Fruit fly (Drosophila melanogaster) whole organism, wandering third instar larva: ENCODE results near the gene ND-24L.

ENCODE experiments used
- Abd-B ChIP-seq: fragments of >200 bp; optimal IDR thresholded peaks from 2 replicates; lab custom pipeline; 2017; ENCODE audit warnings: missing biosample characterization, missing genetic modification characterization
- CG32264 ChIP-seq: fragments of 200-800 bp; sonication (Bioruptor generic); optimal IDR thresholded peaks from 2 replicates; lab custom pipeline; 2016; ENCODE audit warnings: missing biosample characterization, missing genetic modification characterization
- CG9705 ChIP-seq: fragments of 200-800 bp; sonication (Bioruptor generic); optimal IDR thresholded peaks from 2 replicates; lab custom pipeline; 2018; ENCODE audit warnings: missing biosample characterization, mild to moderate bottlenecking, missing genetic modification characterization
- Dfd ChIP-seq: fragments of >200 bp; optimal IDR thresholded peaks from 2 replicates; lab custom pipeline; 2017; ENCODE audit warnings: missing biosample characterization, missing genetic modification characterization
- Dif ChIP-seq: fragments of 200-275, 200-300 bp; sonication (Bioruptor generic); optimal IDR thresholded peaks from 2 replicates; lab custom pipeline; 2018; ENCODE audit warnings: missing biosample characterization, missing genetic modification characterization; ENCODE audit not compliant: partially characterized antibody
- GATAd ChIP-seq: sonication (Bioruptor generic); optimal IDR thresholded peaks from 2 replicates; lab custom pipeline; 2016; ENCODE audit warnings: missing biosample characterization, missing genetic modification characterization
- HLH106 ChIP-seq: fragments of 200-800 bp; optimal IDR thresholded peaks from 3 replicates; lab custom pipeline; 2019; ENCODE audit warnings: missing biosample characterization, mild to moderate bottlenecking, missing genetic modification characterization, moderate library complexity
- Hnf4 ChIP-seq: fragments of 200-800 bp; sonication (Bioruptor generic); optimal IDR thresholded peaks from 2 replicates; lab custom pipeline; 2016; ENCODE audit warnings: missing biosample characterization, mild to moderate bottlenecking, missing genetic modification characterization
- Hr78 ChIP-seq: fragments of >200 bp; optimal IDR thresholded peaks from 2 replicates; lab custom pipeline; 2017; ENCODE audit warnings: missing biosample characterization, missing genetic modification characterization
- Hr83 ChIP-seq: fragments of 200-300 bp; sonication (Bioruptor generic); optimal IDR thresholded peaks from 2 replicates; lab custom pipeline; 2016; ENCODE audit warnings: missing biosample characterization, mild to moderate bottlenecking, missing genetic modification characterization, moderate library complexity; ENCODE audit not compliant: poor library complexity, severe bottlenecking
- Jra ChIP-seq: sonication (Bioruptor generic); optimal IDR thresholded peaks from 2 replicates; lab custom pipeline; 2016; ENCODE audit warnings: missing biosample characterization, missing genetic modification characterization
- Myc ChIP-seq: fragments of >200 bp; optimal IDR thresholded peaks from 2 replicates; lab custom pipeline; 2017
- N ChIP-seq: fragments of >200 bp; optimal IDR thresholded peaks from 2 replicates; lab custom pipeline; 2018; ENCODE audit warnings: missing biosample characterization, missing external identifiers, missing genetic modification characterization
- OdsH ChIP-seq: fragments of 200-800 bp; sonication (Bioruptor generic); optimal IDR thresholded peaks from 2 replicates; lab custom pipeline; 2016; ENCODE audit warnings: missing biosample characterization, mild to moderate bottlenecking, missing genetic modification characterization
- Rel ChIP-seq, 2 experiments: fragments of 200-800 bp; sonication (Bioruptor generic) in 1 of 2; optimal IDR thresholded peaks; 2 replicates in 1 of 2; 3 replicates in 1 of 2; lab custom pipeline; 2016 to 2019; ENCODE audit warnings: mild to moderate bottlenecking in 2 of 2, missing biosample characterization in 2 of 2, missing genetic modification characterization in 2 of 2, moderate library complexity in 1 of 2
- Sp1 ChIP-seq: fragments of 200-800 bp; sonication (Bioruptor generic); optimal IDR thresholded peaks from 3 replicates; lab custom pipeline; 2019; ENCODE audit warnings: missing biosample characterization, mild to moderate bottlenecking, missing genetic modification characterization, moderate library complexity
- Vsx2 ChIP-seq: fragments of 200-300, 225-300 bp; sonication (Bioruptor generic); optimal IDR thresholded peaks from 2 replicates; lab custom pipeline; 2018; ENCODE audit warnings: missing biosample characterization, missing genetic modification characterization; ENCODE audit not compliant: partially characterized antibody
- br ChIP-seq: fragments of 200-800 bp; sonication (Bioruptor generic); optimal IDR thresholded peaks from 2 replicates; lab custom pipeline; 2016; ENCODE audit warnings: missing biosample characterization, missing genetic modification characterization
- brk ChIP-seq: fragments of 200-800 bp; sonication (Bioruptor generic); optimal IDR thresholded peaks from 2 replicates; lab custom pipeline; 2016; ENCODE audit warnings: missing biosample characterization, mild to moderate bottlenecking, missing genetic modification characterization
- dl ChIP-seq, 2 experiments: fragments of 175-275, 200-275 bp in 1 of 2; fragments of 200-275 bp in 1 of 2; sonication (Bioruptor generic); optimal IDR thresholded peaks; lab custom pipeline; 2018; ENCODE audit warnings: mild to moderate bottlenecking in 2 of 2, missing biosample characterization in 2 of 2, missing genetic modification characterization in 2 of 2, moderate library complexity in 2 of 2; ENCODE audit not compliant: partially characterized antibody in 2 of 2, insufficient read depth in 1 of 2
- dmrt93B ChIP-seq: fragments of 200-800 bp; sonication (Bioruptor generic); optimal IDR thresholded peaks from 2 replicates; lab custom pipeline; 2018; ENCODE audit warnings: missing biosample characterization, mild to moderate bottlenecking, missing genetic modification characterization
- dsf ChIP-seq: sonication (Bioruptor generic); optimal IDR thresholded peaks from 2 replicates; lab custom pipeline; 2016; ENCODE audit warnings: missing biosample characterization, missing genetic modification characterization, borderline replicate concordance
- ey ChIP-seq: fragments of 200-800 bp; sonication (Bioruptor generic); optimal IDR thresholded peaks from 2 replicates; lab custom pipeline; 2016; ENCODE audit warnings: missing biosample characterization, missing genetic modification characterization
- foxo ChIP-seq, 2 experiments: fragments of 200-800 bp; sonication (Bioruptor generic); optimal IDR thresholded peaks; 2 replicates in 1 of 2; 3 replicates in 1 of 2; lab custom pipeline; 2016 to 2017; ENCODE audit warnings: missing biosample characterization in 2 of 2, missing genetic modification characterization in 2 of 2
- fru ChIP-seq: fragments of 200-800 bp; sonication (Bioruptor generic); optimal IDR thresholded peaks from 3 replicates; lab custom pipeline; 2016; ENCODE audit warnings: missing biosample characterization, mild to moderate bottlenecking, missing genetic modification characterization
- lola ChIP-seq: fragments of >200 bp; optimal IDR thresholded peaks from 2 replicates; lab custom pipeline; 2017; ENCODE audit warnings: missing biosample characterization, missing genetic modification characterization
- pan ChIP-seq: fragments of >200 bp; optimal IDR thresholded peaks from 2 replicates; lab custom pipeline; 2017
- psq ChIP-seq: fragments of 200-800 bp; sonication (Bioruptor generic); optimal IDR thresholded peaks from 3 replicates; lab custom pipeline; 2017; ENCODE audit warnings: missing biosample characterization, mild to moderate bottlenecking, missing genetic modification characterization, moderate library complexity
- rgr ChIP-seq: fragments of 200-800 bp; sonication (Bioruptor generic); optimal IDR thresholded peaks from 3 replicates; lab custom pipeline; 2016; ENCODE audit warnings: missing biosample characterization, mild to moderate bottlenecking, missing genetic modification characterization
- sage ChIP-seq: fragments of 200-800 bp; sonication (Bioruptor generic); optimal IDR thresholded peaks from 2 replicates; lab custom pipeline; 2016; ENCODE audit warnings: missing biosample characterization, mild to moderate bottlenecking, missing genetic modification characterization
- sv ChIP-seq: fragments of 200-800 bp; sonication (Bioruptor generic); optimal IDR thresholded peaks from 3 replicates; lab custom pipeline; 2016; ENCODE audit warnings: missing biosample characterization, missing genetic modification characterization
- tai ChIP-seq: sonication (Bioruptor generic); optimal IDR thresholded peaks from 2 replicates; lab custom pipeline; 2016; ENCODE audit warnings: missing biosample characterization, missing genetic modification characterization
- usp ChIP-seq: fragments of >200 bp; optimal IDR thresholded peaks from 2 replicates; lab custom pipeline; 2017; ENCODE audit warnings: missing biosample characterization, missing genetic modification characterization

Gene ND-24L

DNA sequence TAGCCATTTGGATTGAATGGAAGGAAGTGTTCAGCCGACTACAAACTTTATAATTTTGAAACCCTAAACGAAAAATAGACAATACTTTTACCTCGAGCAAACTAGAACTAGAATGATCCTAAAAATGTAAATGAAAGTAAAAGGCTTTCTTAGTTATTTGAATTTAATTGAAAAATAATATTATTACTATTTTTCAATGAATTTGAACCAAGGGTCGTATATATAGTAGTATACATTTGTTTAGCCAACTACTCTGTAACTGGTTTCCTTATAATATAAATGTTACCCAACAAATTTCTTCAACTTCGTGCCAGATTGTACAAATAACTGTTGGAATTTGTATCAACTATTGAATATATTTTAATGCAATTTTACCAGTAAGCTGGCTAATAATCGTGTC, 4.8 kb upstream of the ND-24L start, which contains the start of gene CG13725:
Gene CG13725, minus strand, starts transcription at position 101 of the 400 bp plus-strand sequence.
- TF ChIP-seq dsf (GFP tag; lab: Kevin White, UChicago) (no peak), Hr83 (GFP tag; lab: Kevin White, UChicago) (no peak), Rel (GFP tag; optimal IDR thresholded peaks at IDR 0.05; lab: Kevin White, UChicago) (no peak), Rel (tag; optimal IDR thresholded peaks at IDR 0.05; lab: Kevin White, UChicago) (no peak), dmrt93B (GFP tag; lab: Kevin White, UChicago) (no peak), tai (GFP tag; lab: Kevin White, UChicago) (no peak), sv (no peak), HLH106 (tag; lab: Kevin White, UChicago) (no peak), Dif (GFP tag; lab: Kevin White, UChicago) (no peak), dl (GFP tag; optimal IDR thresholded peaks at IDR 0.05; lab: Kevin White, UChicago; ENCODE audit: insufficient read depth in 1 of 2, partially characterized antibody in 2 of 2) (no peak), Myc (lab: Kevin White, UChicago) (no peak), brk (GFP tag; lab: Kevin White, UChicago) (no peak), Hnf4 (GFP tag; lab: Kevin White, UChicago) (no peak), br (GFP tag; lab: Kevin White, UChicago) (no peak)

- TF ChIP-seq dl (GFP tag; optimal IDR thresholded peaks at IDR 0.05; lab: Kevin White, UChicago; ENCODE audit: insufficient read depth in 1 of 2, partially characterized antibody in 2 of 2): no peak
- no peak for TF ChIP-seq Vsx2 (GFP tag; lab: Kevin White, UChicago)
- TF ChIP-seq N: no peak
- no peak for TF ChIP-seq CG9705 (GFP tag; lab: Kevin White, UChicago)
- no peak for TF ChIP-seq HLH106 (tag; lab: Kevin White, UChicago)
- TF ChIP-seq sage (GFP tag; lab: Kevin White, UChicago): no peak
- no peak for TF ChIP-seq dmrt93B (GFP tag; lab: Kevin White, UChicago)
- TF ChIP-seq CG32264 (GFP tag; lab: Kevin White, UChicago): no peak
- TF ChIP-seq foxo (GFP tag; optimal IDR thresholded peaks at IDR 0.05; lab: Kevin White, UChicago): no peak
- TF ChIP-seq dsf (GFP tag; lab: Kevin White, UChicago): no peak
- TF ChIP-seq rgr (GFP tag; lab: Kevin White, UChicago): no peak
Observed at dm6 chr3L:17322541-17322940, 1.9 kb upstream of the ND-24L start, which contains the start of gene CG13724. CG13724 (plus strand) TSS chr3L:17322841.

DNA sequence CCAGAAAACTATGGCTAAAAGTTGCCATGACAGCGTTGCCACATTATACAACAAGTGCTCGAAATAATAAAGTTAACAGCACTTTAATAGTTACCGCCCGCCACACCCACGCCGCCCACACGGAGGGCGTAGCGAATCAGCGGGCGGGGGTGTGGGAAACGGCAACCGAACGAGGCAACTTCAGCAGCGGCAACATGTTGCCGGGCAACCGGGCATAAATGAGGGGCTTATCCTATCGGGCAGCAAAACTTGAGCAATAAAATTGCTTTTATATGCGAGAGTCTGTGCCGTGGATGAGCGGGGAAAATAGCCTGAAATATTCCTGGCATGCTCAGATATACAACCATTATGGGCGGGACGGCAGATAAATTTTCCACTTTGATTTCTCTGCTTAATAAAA, 4.4 kb downstream of the ND-24L start:
- TF ChIP-seq Hnf4 (GFP tag; lab: Kevin White, UChicago) (no peak), Hr78 (GFP tag; lab: Kevin White, UChicago) (no peak), CG9705 (GFP tag; lab: Kevin White, UChicago) (no peak), usp (GFP tag; lab: Kevin White, UChicago) (no peak), Hr83 (GFP tag; lab: Kevin White, UChicago) (no peak), CG32264 (GFP tag; lab: Kevin White, UChicago) (no peak), sage (GFP tag; lab: Kevin White, UChicago) (no peak), N (no peak), GATAd (GFP tag; lab: Kevin White, UChicago) (no peak), br (GFP tag; lab: Kevin White, UChicago) (no peak), brk (GFP tag; lab: Kevin White, UChicago) (no peak)

dm6 chr3L:17310509-17310908, 10.1 kb downstream of the ND-24L start:
- TF ChIP-seq Dif (GFP tag; lab: Kevin White, UChicago): no peak
- TF ChIP-seq fru (GFP tag; lab: Kevin White, UChicago): no peak
- no peak for TF ChIP-seq sage (GFP tag; lab: Kevin White, UChicago)
- no peak for TF ChIP-seq Myc (lab: Kevin White, UChicago)
- no peak for TF ChIP-seq brk (GFP tag; lab: Kevin White, UChicago)
- TF ChIP-seq foxo (GFP tag; optimal IDR thresholded peaks at IDR 0.05; lab: Kevin White, UChicago): no peak
- no peak for TF ChIP-seq dmrt93B (GFP tag; lab: Kevin White, UChicago)
- no peak for TF ChIP-seq Jra (GFP tag; lab: Kevin White, UChicago)
- no peak for TF ChIP-seq rgr (GFP tag; lab: Kevin White, UChicago)
- no peak for TF ChIP-seq Rel (GFP tag; optimal IDR thresholded peaks at IDR 0.05; lab: Kevin White, UChicago)
- TF ChIP-seq Rel (tag; optimal IDR thresholded peaks at IDR 0.05; lab: Kevin White, UChicago): no peak

dm6 chr3L:17292205-17292604, 28.4 kb downstream of the ND-24L start:
- TF ChIP-seq rgr (GFP tag; lab: Kevin White, UChicago): no peak
- TF ChIP-seq Dif (GFP tag; lab: Kevin White, UChicago): no peak
- TF ChIP-seq ey (GFP tag; lab: Kevin White, UChicago): no peak
- TF ChIP-seq Hr83 (GFP tag; lab: Kevin White, UChicago): no peak
- no peak for TF ChIP-seq N
- no peak for TF ChIP-seq Hnf4 (GFP tag; lab: Kevin White, UChicago)
- TF ChIP-seq Myc (lab: Kevin White, UChicago): no peak
- TF ChIP-seq lola (GFP tag; lab: Kevin White, UChicago): no peak
- TF ChIP-seq Jra (GFP tag; lab: Kevin White, UChicago): no peak
- no peak for TF ChIP-seq Abd-B
- no peak for TF ChIP-seq CG32264 (GFP tag; lab: Kevin White, UChicago)
- no peak for TF ChIP-seq Sp1 (GFP tag; lab: Kevin White, UChicago)
- TF ChIP-seq psq (GFP tag; lab: Kevin White, UChicago): no peak
- TF ChIP-seq pan (lab: Kevin White, UChicago): no peak
- no peak for TF ChIP-seq brk (GFP tag; lab: Kevin White, UChicago)
- no peak for TF ChIP-seq Dfd (GFP tag; lab: Kevin White, UChicago)
- no peak for TF ChIP-seq OdsH (GFP tag; lab: Kevin White, UChicago)
